Fruit fly (Drosophila melanogaster) whole organism, embryonic: Measurements from ENCODE around the gene pod1.

Experiments
- B-H1 ChIP-seq: fragments of 200-800 bp; sonication (Bioruptor generic); IDR thresholded peaks from 3 replicates; pipeline ENCODE4 v1.3.6; 2022; ENCODE audit warnings: missing biosample characterization, missing genetic modification characterization
- C15 ChIP-seq: fragments of 200-800 bp; sonication (Bioruptor generic); IDR thresholded peaks from 3 replicates; pipeline ENCODE4 v1.3.6; 2022; ENCODE audit warnings: missing biosample characterization, missing genetic modification characterization
- CG12071 ChIP-seq: fragments of 200-800 bp; sonication (Bioruptor generic); optimal IDR thresholded peaks from 3 replicates; lab custom pipeline; 2018; ENCODE audit warnings: missing biosample characterization, mild to moderate bottlenecking, missing genetic modification characterization
- CG13624 ChIP-seq: fragments of 200-800 bp; sonication (Bioruptor generic); optimal IDR thresholded peaks from 2 replicates; lab custom pipeline; 2016; ENCODE audit warnings: missing biosample characterization, missing genetic modification characterization
- CG14667 ChIP-seq: fragments of 200-800 bp; sonication (Bioruptor generic); IDR thresholded peaks from 2 replicates; pipeline ENCODE4 v1.3.6; 2022; ENCODE audit warnings: missing biosample characterization, missing genetic modification characterization
- CG15514 ChIP-seq: fragments of 200-800 bp; sonication (Bioruptor generic); optimal IDR thresholded peaks from 3 replicates; lab custom pipeline; 2017; ENCODE audit warnings: missing biosample characterization, missing genetic modification characterization, mild to moderate bottlenecking, moderate library complexity, missing genetic modification reagents
- CG17186 ChIP-seq: fragments of 200-800 bp; sonication (Bioruptor generic); optimal IDR thresholded peaks from 3 replicates; lab custom pipeline; 2017; ENCODE audit warnings: missing biosample characterization, missing genetic modification reagents, missing genetic modification characterization
- CG17328 ChIP-seq: fragments of 200-800 bp; sonication (Bioruptor generic); IDR thresholded peaks from 2 replicates; pipeline ENCODE4 v1.3.6; 2022; ENCODE audit warnings: missing biosample characterization, missing genetic modification characterization
- CG1792 ChIP-seq: fragments of 200-800 bp; sonication (Bioruptor generic); optimal IDR thresholded peaks from 2 replicates; lab custom pipeline; 2016; ENCODE audit warnings: missing biosample characterization, missing genetic modification characterization
- CG2116 ChIP-seq: fragments of 200-800 bp; sonication (Bioruptor generic); optimal IDR thresholded peaks from 3 replicates; lab custom pipeline; 2018; ENCODE audit warnings: missing biosample characterization, mild to moderate bottlenecking, missing genetic modification characterization
- CG31388 ChIP-seq: fragments of 200-800 bp; sonication (Bioruptor generic); optimal IDR thresholded peaks from 2 replicates; lab custom pipeline; 2016; ENCODE audit warnings: missing biosample characterization, missing genetic modification characterization
- CG33557 ChIP-seq: fragments of 200-800 bp; sonication (Bioruptor generic); optimal IDR thresholded peaks from 2 replicates; lab custom pipeline; 2019; ENCODE audit warnings: missing biosample characterization, mild to moderate bottlenecking, missing genetic modification characterization, moderate library complexity
- CG4282 ChIP-seq: fragments of 200-800 bp; sonication (Bioruptor generic); optimal IDR thresholded peaks from 2 replicates; lab custom pipeline; 2016; ENCODE audit warnings: missing biosample characterization, missing genetic modification characterization
- CG4404 ChIP-seq: fragments of 200-800 bp; sonication (Bioruptor generic); IDR thresholded peaks from 2 replicates; pipeline ENCODE4 v1.3.6; 2022; ENCODE audit warnings: missing biosample characterization, missing genetic modification characterization
- CG4854 ChIP-seq: fragments of 200-800 bp; sonication (Bioruptor generic); optimal IDR thresholded peaks from 2 replicates; lab custom pipeline; 2016; ENCODE audit warnings: missing biosample characterization, missing genetic modification characterization, inconsistent platforms
- CG6175 ChIP-seq: fragments of 200-800 bp; sonication (Bioruptor generic); IDR thresholded peaks from 3 replicates; pipeline ENCODE4 v1.3.6; 2022; ENCODE audit warnings: missing biosample characterization, missing genetic modification characterization
- CG7928 ChIP-seq: fragments of 200-800 bp; sonication (Bioruptor generic); optimal IDR thresholded peaks from 2 replicates; lab custom pipeline; 2017; ENCODE audit warnings: missing biosample characterization, mild to moderate bottlenecking, missing genetic modification characterization
- CG8290 ChIP-seq, 3 experiments: fragments of 200-800 bp; sonication (Bioruptor generic); optimal IDR thresholded peaks; 2 replicates each; lab custom pipeline; 2016 to 2019; ENCODE audit warnings: missing biosample characterization in 3 of 3, missing genetic modification characterization in 3 of 3, mild to moderate bottlenecking in 2 of 3, moderate library complexity in 1 of 3
- CG8359 ChIP-seq: fragments of 200-800 bp; sonication (Bioruptor generic); optimal IDR thresholded peaks from 2 replicates; lab custom pipeline; 2017; ENCODE audit warnings: missing biosample characterization, mild to moderate bottlenecking, missing genetic modification characterization, borderline replicate concordance
- CG8765 ChIP-seq: fragments of 200-800 bp; sonication (Bioruptor generic); IDR thresholded peaks from 2 replicates; pipeline ENCODE4 v1.3.6; 2022; ENCODE audit warnings: missing biosample characterization, missing genetic modification characterization
- Camta ChIP-seq: fragments of 200-800 bp; sonication (Bioruptor generic); optimal IDR thresholded peaks from 2 replicates; lab custom pipeline; 2016; ENCODE audit warnings: missing biosample characterization, missing genetic modification characterization
- E2f1 ChIP-seq: fragments of 200-800 bp; sonication (Bioruptor generic); IDR thresholded peaks from 2 replicates; pipeline ENCODE4 v1.3.6; 2022; ENCODE audit warnings: missing biosample characterization, missing genetic modification characterization
- Ets65A ChIP-seq: fragments of 200-800 bp; sonication (Bioruptor generic); peaks from one replicate; lab custom pipeline; 2016; ENCODE audit warnings: missing biosample characterization, missing genetic modification characterization
- H15 ChIP-seq: fragments of 200-800 bp; sonication (Bioruptor generic); IDR thresholded peaks from 3 replicates; pipeline ENCODE4 v1.3.6; 2022; ENCODE audit warnings: missing biosample characterization, missing genetic modification characterization
- Hr3 ChIP-seq: fragments of 200-800 bp; sonication (Bioruptor generic); optimal IDR thresholded peaks from 3 replicates; lab custom pipeline; 2016; ENCODE audit warnings: missing biosample characterization, missing genetic modification characterization
- Kr ChIP-seq: fragments of 200-800 bp; sonication (Bioruptor generic); optimal IDR thresholded peaks from 2 replicates; lab custom pipeline; 2017; ENCODE audit warnings: missing biosample characterization, mild to moderate bottlenecking, missing genetic modification characterization
- Lhr ChIP-seq: fragments of 200-800 bp; sonication (Bioruptor generic); optimal IDR thresholded peaks from 3 replicates; lab custom pipeline; 2017; ENCODE audit warnings: mild to moderate bottlenecking, missing biosample characterization, missing genetic modification reagents, missing genetic modification characterization
- Myb ChIP-seq: fragments of 200-800 bp; sonication (Bioruptor generic); optimal IDR thresholded peaks from 2 replicates; lab custom pipeline; 2016; ENCODE audit warnings: missing biosample characterization, missing genetic modification characterization
- NC2β ChIP-seq: fragments of 200-800 bp; sonication (Bioruptor generic); optimal IDR thresholded peaks from 2 replicates; lab custom pipeline; 2016; ENCODE audit warnings: missing biosample characterization, missing genetic modification characterization
- Optix ChIP-seq: fragments of 200-800 bp; sonication (Bioruptor generic); IDR thresholded peaks from 3 replicates; pipeline ENCODE4 v1.3.6; 2022; ENCODE audit warnings: missing biosample characterization, missing genetic modification characterization
- PHDP ChIP-seq: fragments of 200-800 bp; sonication (Bioruptor generic); optimal IDR thresholded peaks from 3 replicates; lab custom pipeline; 2018; ENCODE audit warnings: missing biosample characterization, mild to moderate bottlenecking, missing genetic modification characterization, moderate library complexity
- Rx ChIP-seq: fragments of 200-800 bp; sonication (Bioruptor generic); IDR thresholded peaks from 2 replicates; pipeline ENCODE4 v1.3.6; 2022; ENCODE audit warnings: missing biosample characterization, missing genetic modification characterization
- Spps ChIP-seq: fragments of 200-800 bp; sonication (Bioruptor generic); optimal IDR thresholded peaks from 2 replicates; lab custom pipeline; 2018; ENCODE audit warnings: missing biosample characterization, mild to moderate bottlenecking, missing genetic modification characterization
- Taf1 ChIP-seq: fragments of 200-800 bp; sonication (Bioruptor generic); IDR thresholded peaks from 2 replicates; pipeline ENCODE4 v1.3.6; 2022; ENCODE audit warnings: missing biosample characterization, missing genetic modification characterization
- ac ChIP-seq: fragments of 200-800 bp; sonication (Bioruptor generic); optimal IDR thresholded peaks from 3 replicates; lab custom pipeline; 2017; ENCODE audit warnings: missing biosample characterization, mild to moderate bottlenecking, missing genetic modification characterization
- chm ChIP-seq: fragments of 200-800 bp; sonication (Bioruptor generic); IDR thresholded peaks from 2 replicates; pipeline ENCODE4 v1.3.6; 2022; ENCODE audit warnings: missing biosample characterization, missing genetic modification characterization
- chn ChIP-seq: fragments of 200-800 bp; sonication (Bioruptor generic); optimal IDR thresholded peaks from 2 replicates; lab custom pipeline; 2016; ENCODE audit warnings: missing biosample characterization, missing genetic modification characterization
- crol ChIP-seq: fragments of 200-800 bp; sonication (Bioruptor generic); IDR thresholded peaks from 2 replicates; pipeline ENCODE4 v1.3.6; 2022; ENCODE audit warnings: missing biosample characterization, missing genetic modification characterization
- fd64A ChIP-seq: fragments of 200-800 bp; sonication (Bioruptor generic); optimal IDR thresholded peaks from 3 replicates; lab custom pipeline; 2018; ENCODE audit warnings: missing biosample characterization, mild to moderate bottlenecking, missing genetic modification characterization
- gsb-n ChIP-seq: fragments of 200-800 bp; sonication (Bioruptor generic); optimal IDR thresholded peaks from 3 replicates; lab custom pipeline; 2018; ENCODE audit warnings: missing biosample characterization, mild to moderate bottlenecking, missing genetic modification characterization
- h ChIP-seq: fragments of >200 bp; optimal IDR thresholded peaks from 2 replicates; lab custom pipeline; 2017
- kay ChIP-seq: fragments of 200-800 bp; sonication (Bioruptor generic); optimal IDR thresholded peaks from 2 replicates; lab custom pipeline; 2016; ENCODE audit warnings: missing biosample characterization, missing genetic modification characterization
- maf-S ChIP-seq: fragments of 200-800 bp; sonication (Bioruptor generic); optimal IDR thresholded peaks from 2 replicates; lab custom pipeline; 2016; ENCODE audit warnings: missing biosample characterization, missing genetic modification characterization
- oc ChIP-seq: fragments of 200-800 bp; sonication (Bioruptor generic); optimal IDR thresholded peaks from 2 replicates; lab custom pipeline; 2018; ENCODE audit warnings: missing biosample characterization, mild to moderate bottlenecking, missing genetic modification characterization, moderate library complexity
- otp ChIP-seq: fragments of 200-800 bp; sonication (Bioruptor generic); IDR thresholded peaks from 3 replicates; pipeline ENCODE4, ENCODE4 v1.3.6; 2022; ENCODE audit warnings: missing biosample characterization, missing genetic modification characterization
- pros ChIP-seq: fragments of 200-800 bp; sonication (Bioruptor generic); optimal IDR thresholded peaks from 3 replicates; lab custom pipeline; 2019; ENCODE audit warnings: missing biosample characterization, mild to moderate bottlenecking, missing genetic modification characterization, moderate library complexity
- ranshi ChIP-seq: fragments of 200-800 bp; sonication (Bioruptor generic); IDR thresholded peaks from 2 replicates; pipeline ENCODE4 v1.3.6; 2022; ENCODE audit warnings: missing biosample characterization, missing genetic modification characterization
- salm ChIP-seq: fragments of 200-800 bp; sonication (Bioruptor generic); optimal IDR thresholded peaks from 2 replicates; lab custom pipeline; 2018; ENCODE audit warnings: missing biosample characterization, mild to moderate bottlenecking, missing genetic modification characterization
- tap ChIP-seq: fragments of 200-800 bp; optimal IDR thresholded peaks from 3 replicates; lab custom pipeline; 2019; ENCODE audit warnings: missing biosample characterization, mild to moderate bottlenecking, missing genetic modification characterization, moderate library complexity
- zfh2 ChIP-seq: fragments of 200-800 bp; sonication (Bioruptor generic); optimal IDR thresholded peaks from 2 replicates; lab custom pipeline; 2016; ENCODE audit warnings: missing biosample characterization, missing genetic modification characterization

The pod1 gene

DNA sequence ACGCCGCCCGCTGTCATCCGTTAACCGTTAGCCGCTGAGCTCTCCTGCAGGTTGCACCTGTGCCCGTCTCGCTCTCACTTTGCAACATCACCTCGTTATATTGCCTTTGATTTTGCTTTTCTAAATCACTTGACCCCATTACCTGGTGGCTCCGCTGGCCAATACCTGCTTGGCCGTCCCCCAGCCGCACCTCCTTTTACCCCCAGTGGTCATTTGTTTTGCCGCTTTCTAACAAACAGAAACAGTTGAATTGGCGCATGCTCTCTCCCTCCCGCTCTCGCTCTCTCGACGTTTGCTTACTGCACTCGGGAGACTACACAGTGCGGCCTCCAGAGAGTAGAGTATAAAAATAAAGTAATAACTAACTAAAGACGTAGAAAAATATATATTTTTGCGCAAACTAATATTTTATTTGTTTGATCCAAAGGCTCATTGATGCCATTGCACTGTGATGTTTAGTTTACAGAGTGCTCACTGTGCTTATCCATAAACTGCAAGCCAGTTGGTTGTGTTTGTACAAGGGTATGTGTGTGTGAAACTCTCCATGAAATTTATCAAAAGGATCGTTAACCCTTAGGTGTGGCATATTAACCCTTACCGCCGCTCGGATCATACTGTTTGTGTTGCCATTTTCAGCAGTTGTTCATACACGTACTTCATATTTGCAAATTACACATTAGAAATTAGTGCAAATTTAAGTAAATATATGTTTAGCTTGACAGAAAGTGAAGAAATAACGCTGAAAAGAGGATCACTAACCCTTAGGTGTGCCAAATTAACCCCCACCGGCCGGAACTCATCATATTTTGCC is 1.2 kb downstream of the pod1 start (continued):
- TF ChIP-seq CG7928 (GFP tag; lab: Kevin White, UChicago) (peak; percentile 1), Ets65A (peak; percentile 93), PHDP (tag; lab: Kevin White, UChicago) (peak; percentile 69), CG4854 (GFP tag; lab: Kevin White, UChicago) (peak; percentile 57), CG6175 (GFP tag; lab: Robert Waterston, UW) (peak; percentile 71; the same call in 2 of the 3 replicates), CG4282 (GFP tag; lab: Kevin White, UChicago) (peak; percentile 30), CG17328 (peak; percentile 93), Hr3 (GFP tag; lab: Kevin White, UChicago) (peak; percentile 73), CG2116 (GFP tag; lab: Kevin White, UChicago) (no peak), zfh2 (peak; percentile 43), Spps (tag; lab: Kevin White, UChicago) (peak; percentile 6), CG31388 (GFP tag; lab: Kevin White, UChicago) (peak; percentile 31), pros (GFP tag; lab: Kevin White, UChicago) (no peak), salm (tag; lab: Kevin White, UChicago) (peak; percentile 74), Myb (GFP tag; lab: Kevin White, UChicago) (peak; percentile 41), C15 (GFP tag; lab: Robert Waterston, UW) (peak; percentile 24; the same call in 1 of the 3 replicates), otp (peak; percentile 89), H15 (GFP tag; lab: Robert Waterston, UW) (peak; percentile 86), CG4404 (GFP tag; lab: Robert Waterston, UW) (peak; percentile 77), oc (peak; percentile 89), CG17186 (GFP tag; lab: Kevin White, UChicago) (peak; percentile 16), CG8765 (peak; percentile 82), CG13624 (GFP tag; lab: Kevin White, UChicago) (peak; percentile 41), Taf1 (GFP tag; lab: Robert Waterston, UW) (peak; percentile 72), Rx (GFP tag; lab: Robert Waterston, UW) (peak; percentile 89), CG14667 (GFP tag; lab: Robert Waterston, UW) (peak; percentile 84), E2f1 (GFP tag; lab: Robert Waterston, UW) (peak; percentile 83), ac (GFP tag; lab: Kevin White, UChicago) (peak; percentile 30), kay (GFP tag; lab: Kevin White, UChicago) (peak; percentile 5), gsb-n (tag; lab: Kevin White, UChicago) (no peak), tap (tag; lab: Kevin White, UChicago) (no peak), chn (GFP tag; lab: Kevin White, UChicago) (peak; percentile 84), ranshi (GFP tag; lab: Robert Waterston, UW) (peak; percentile 89), CG8290 (GFP tag; optimal IDR thresholded peaks at IDR 0.05; lab: Kevin White, UChicago) (no peak), CG8290 (tag; optimal IDR thresholded peaks at IDR 0.05; lab: Kevin White, UChicago) (no peak), CG15514 (GFP tag; lab: Kevin White, UChicago) (peak; percentile 61), Camta (peak; percentile 39), h (no peak), fd64A (GFP tag; lab: Kevin White, UChicago) (peak; percentile 18), maf-S (no peak), Kr (no peak), crol (GFP tag; lab: Robert Waterston, UW) (peak; percentile 47; the same call in 1 of the 2 replicates), chm (peak; percentile 90), CG8359 (GFP tag; lab: Kevin White, UChicago) (no peak), CG12071 (GFP tag; lab: Kevin White, UChicago) (peak; percentile 72), Optix (GFP tag; lab: Robert Waterston, UW) (peak; percentile 89), B-H1 (GFP tag; lab: Robert Waterston, UW) (peak; percentile 84), Lhr (peak; percentile 47), NC2β (GFP tag; lab: Kevin White, UChicago) (peak; percentile 56), CG33557 (GFP tag; lab: Kevin White, UChicago) (peak; percentile 45), CG1792 (GFP tag; lab: Kevin White, UChicago) (peak; percentile 55)
